Worm (Caenorhabditis elegans) whole organism, late embryonic: ENCODE results near the gene brap-2.

Source experiments
- C38D4.7 ChIP-seq: fragments of 200-800 bp; sonication (Bioruptor generic); optimal IDR thresholded peaks from 2 replicates; lab custom pipeline; 2018; ENCODE audit warnings: mild to moderate bottlenecking, missing genetic modification characterization, moderate library complexity, missing compliant biosample characterization
- K02D7.2 ChIP-seq: sonication (generic microtip); optimal IDR thresholded peaks from 2 replicates; lab custom pipeline; 2017; ENCODE audit warnings: mild to moderate bottlenecking, missing genetic modification characterization, missing compliant biosample characterization
- T23F11.4 ChIP-seq: fragments of 200-800 bp; sonication (Bioruptor generic); optimal IDR thresholded peaks from 2 replicates; lab custom pipeline; 2018; ENCODE audit warnings: mild to moderate bottlenecking, missing genetic modification characterization, missing compliant biosample characterization
- Y22D7AL.16 ChIP-seq: sonication (generic microtip); optimal IDR thresholded peaks from 2 replicates; lab custom pipeline; 2016; ENCODE audit warnings: missing genetic modification characterization, missing compliant biosample characterization
- ahr-1 ChIP-seq: sonication (generic microtip); optimal IDR thresholded peaks from 2 replicates; lab custom pipeline; 2016; ENCODE audit warnings: missing genetic modification characterization, missing compliant biosample characterization
- ceh-18 ChIP-seq: sonication (generic microtip); optimal IDR thresholded peaks from 2 replicates; lab custom pipeline; 2016; ENCODE audit warnings: missing genetic modification characterization, missing compliant biosample characterization
- ceh-19 ChIP-seq: fragments of 200-800 bp; sonication (Bioruptor generic); optimal IDR thresholded peaks from 2 replicates; lab custom pipeline; 2018; ENCODE audit warnings: mild to moderate bottlenecking, missing genetic modification characterization, missing compliant biosample characterization
- ceh-2 ChIP-seq: sonication (generic microtip); optimal IDR thresholded peaks from 2 replicates; lab custom pipeline; 2016; ENCODE audit warnings: missing genotype, missing genetic modification characterization, missing compliant biosample characterization
- ceh-24 ChIP-seq: sonication (generic microtip); optimal IDR thresholded peaks from 2 replicates; lab custom pipeline; 2016; ENCODE audit warnings: mild to moderate bottlenecking, missing genetic modification characterization, missing compliant biosample characterization
- ceh-30 ChIP-seq: fragments of 150-350 bp; optimal IDR thresholded peaks from 2 replicates; lab custom pipeline; 2014; ENCODE audit warnings: missing biosample characterization, missing genetic modification characterization
- ceh-31 ChIP-seq: sonication (generic microtip); optimal IDR thresholded peaks from 2 replicates; lab custom pipeline; 2016; ENCODE audit warnings: missing genetic modification characterization, missing compliant biosample characterization
- ceh-34 ChIP-seq: sonication (generic microtip); optimal IDR thresholded peaks from 2 replicates; lab custom pipeline; 2016; ENCODE audit warnings: mild to moderate bottlenecking, missing genetic modification characterization, missing compliant biosample characterization
- ceh-45 ChIP-seq: fragments of 200-800 bp; sonication (Bioruptor generic); IDR thresholded peaks from 2 replicates; pipeline ENCODE4 v1.3.6; 2022; ENCODE audit warnings: missing genetic modification reagents, missing genetic modification characterization, missing compliant biosample characterization
- ceh-9 ChIP-seq: sonication (generic microtip); optimal IDR thresholded peaks from 2 replicates; lab custom pipeline; 2016; ENCODE audit warnings: mild to moderate bottlenecking, missing genetic modification characterization, inconsistent platforms, missing compliant biosample characterization
- che-1 ChIP-seq: sonication (generic microtip); optimal IDR thresholded peaks from 2 replicates; lab custom pipeline; 2016; ENCODE audit warnings: mild to moderate bottlenecking, missing genetic modification characterization, missing compliant biosample characterization
- dmd-4 ChIP-seq: sonication (generic microtip); optimal IDR thresholded peaks from 2 replicates; lab custom pipeline; 2016; ENCODE audit warnings: borderline replicate concordance, missing genetic modification characterization, missing compliant biosample characterization
- dve-1 ChIP-seq: sonication (generic microtip); optimal IDR thresholded peaks from 2 replicates; lab custom pipeline; 2017; ENCODE audit warnings: antibody characterized with exemption, mild to moderate bottlenecking, missing genetic modification characterization, missing compliant biosample characterization
- elt-2 ChIP-seq: sonication (generic microtip); optimal IDR thresholded peaks from 2 replicates; lab custom pipeline; 2016; ENCODE audit warnings: missing genetic modification reagents, missing genetic modification characterization, missing compliant biosample characterization
- elt-4 ChIP-seq: sonication (generic microtip); optimal IDR thresholded peaks from 2 replicates; lab custom pipeline; 2016; ENCODE audit warnings: missing genetic modification characterization, missing compliant biosample characterization
- ets-4 ChIP-seq: sonication (generic microtip); optimal IDR thresholded peaks from 2 replicates; lab custom pipeline; 2016; ENCODE audit warnings: missing genetic modification characterization, missing compliant biosample characterization
- eyg-1 ChIP-seq: sonication (generic microtip); optimal IDR thresholded peaks from 2 replicates; lab custom pipeline; 2016; ENCODE audit warnings: missing genotype, missing genetic modification characterization, missing compliant biosample characterization
- fax-1 ChIP-seq: sonication (generic microtip); optimal IDR thresholded peaks from 2 replicates; lab custom pipeline; 2016; ENCODE audit warnings: missing genotype, missing genetic modification characterization, missing compliant biosample characterization
- fkh-6 ChIP-seq: sonication (generic microtip); optimal IDR thresholded peaks from 2 replicates; lab custom pipeline; 2016; ENCODE audit warnings: missing genetic modification characterization, missing compliant biosample characterization
- hlh-15 ChIP-seq: sonication (generic microtip); optimal IDR thresholded peaks from 2 replicates; lab custom pipeline; 2016; ENCODE audit warnings: missing genetic modification characterization, missing compliant biosample characterization
- hlh-6 ChIP-seq: sonication (generic microtip); optimal IDR thresholded peaks from 2 replicates; lab custom pipeline; 2016; ENCODE audit warnings: missing genotype, missing genetic modification characterization, missing compliant biosample characterization
- hlh-8 ChIP-seq: sonication (generic microtip); optimal IDR thresholded peaks from 2 replicates; lab custom pipeline; 2016; ENCODE audit warnings: missing genotype, missing genetic modification characterization, missing compliant biosample characterization
- lim-6 ChIP-seq: sonication (generic microtip); optimal IDR thresholded peaks from 2 replicates; lab custom pipeline; 2016; ENCODE audit warnings: missing genetic modification characterization, missing compliant biosample characterization
- lin-11 ChIP-seq: fragments of 200-800 bp; sonication (Bioruptor generic); optimal IDR thresholded peaks from 2 replicates; lab custom pipeline; 2018; ENCODE audit warnings: mild to moderate bottlenecking, missing genetic modification characterization, missing compliant biosample characterization
- mec-3 ChIP-seq: sonication (generic microtip); optimal IDR thresholded peaks from 2 replicates; lab custom pipeline; 2016; ENCODE audit warnings: borderline replicate concordance, missing genetic modification characterization, missing compliant biosample characterization
- nhr-11 ChIP-seq: fragments of 150-350 bp; optimal IDR thresholded peaks from 2 replicates; lab custom pipeline; 2014; ENCODE audit warnings: missing biosample characterization, missing genetic modification characterization
- npax-4 ChIP-seq: sonication (generic microtip); optimal IDR thresholded peaks from 2 replicates; lab custom pipeline; 2016; ENCODE audit warnings: missing genetic modification characterization, missing compliant biosample characterization
- odd-2 ChIP-seq: sonication (generic microtip); optimal IDR thresholded peaks from 2 replicates; lab custom pipeline; 2017; ENCODE audit warnings: antibody characterized with exemption, mild to moderate bottlenecking, missing genetic modification characterization, missing compliant biosample characterization
- pax-1 ChIP-seq: fragments of 150-350 bp; optimal IDR thresholded peaks from 2 replicates; lab custom pipeline; 2014; ENCODE audit warnings: missing biosample characterization, missing genetic modification characterization
- pha-2 ChIP-seq: sonication (generic microtip); optimal IDR thresholded peaks from 2 replicates; lab custom pipeline; 2017; ENCODE audit warnings: mild to moderate bottlenecking, missing genetic modification characterization, missing compliant biosample characterization
- pha-4 ChIP-seq: fragments of 150-350 bp; optimal IDR thresholded peaks from 2 replicates; lab custom pipeline; 2018; ENCODE audit warnings: missing biosample characterization, missing genetic modification reagents, missing genetic modification characterization
- pqm-1 ChIP-seq: sonication (generic microtip); optimal IDR thresholded peaks from 2 replicates; lab custom pipeline; 2016; ENCODE audit warnings: missing genetic modification characterization, missing compliant biosample characterization
- sox-2 ChIP-seq: fragments of 200-800 bp; sonication (Bioruptor generic); IDR thresholded peaks from 2 replicates; pipeline ENCODE4 v1.3.6; 2022; ENCODE audit warnings: missing genetic modification reagents, missing genetic modification characterization, missing compliant biosample characterization
- sox-4 ChIP-seq: sonication (generic microtip); optimal IDR thresholded peaks from 2 replicates; lab custom pipeline; 2017; ENCODE audit warnings: mild to moderate bottlenecking, missing genetic modification characterization, inconsistent platforms, missing compliant biosample characterization
- syd-9 ChIP-seq: sonication (generic microtip); optimal IDR thresholded peaks from 2 replicates; lab custom pipeline; 2016; ENCODE audit warnings: mild to moderate bottlenecking, missing genetic modification characterization, moderate library complexity, missing compliant biosample characterization
- ttx-3 ChIP-seq: sonication (generic microtip); optimal IDR thresholded peaks from 2 replicates; lab custom pipeline; 2016; ENCODE audit warnings: missing genetic modification reagents, missing genetic modification characterization, missing compliant biosample characterization
- unc-3 ChIP-seq, 2 experiments: fragments of 200-800 bp in 1 of 2; sonication (Bioruptor generic) in 1 of 2; sonication (generic microtip) in 1 of 2; conservative IDR thresholded peaks in 1 of 2; optimal IDR thresholded peaks in 1 of 2; 2 replicates each; pipeline versions ENCODE4 v1.3.6 to Lab custom; 2016 to 2022; ENCODE audit warnings: missing compliant biosample characterization in 2 of 2, missing genetic modification characterization in 2 of 2, missing genetic modification reagents in 1 of 2
- zip-5 ChIP-seq: sonication (generic microtip); optimal IDR thresholded peaks from 2 replicates; lab custom pipeline; 2016; ENCODE audit warnings: missing genetic modification characterization, missing compliant biosample characterization
- ztf-16 ChIP-seq: sonication (generic microtip); optimal IDR thresholded peaks from 2 replicates; lab custom pipeline; 2017; ENCODE audit warnings: missing genetic modification characterization, missing compliant biosample characterization

The brap-2 gene

ce11 chrII:5358137-5358745 lies 34.7 kb downstream of the brap-2 start, which contains the start of the genes F09E5.11 and bmy-1 (continued):
- TF ChIP-seq ttx-3 (tag; lab: Kevin White, UChicago) (peak; percentile 7), sox-4 (tag; lab: Kevin White, UChicago) (no peak), dve-1 (tag; lab: Kevin White, UChicago) (no peak), ceh-30 (tag; lab: Kevin White, UChicago) (no peak), hlh-6 (tag; lab: Kevin White, UChicago) (peak; percentile 53), hlh-15 (tag; lab: Kevin White, UChicago) (peak; percentile 27), pqm-1 (no peak), ceh-24 (tag; lab: Kevin White, UChicago) (no peak), elt-4 (tag; lab: Kevin White, UChicago) (no peak), lin-11 (tag; lab: Kevin White, UChicago) (no peak), syd-9 (tag; lab: Kevin White, UChicago) (peak; percentile 20), npax-4 (no peak), C38D4.7 (GFP tag; lab: Kevin White, UChicago) (no peak), pha-2 (tag; lab: Kevin White, UChicago) (no peak), fax-1 (tag; lab: Kevin White, UChicago) (peak; percentile 61), T23F11.4 (GFP tag; lab: Kevin White, UChicago) (no peak), ceh-9 (tag; lab: Kevin White, UChicago) (no peak), ceh-19 (GFP tag; lab: Kevin White, UChicago) (no peak), ets-4 (tag; lab: Kevin White, UChicago) (peak; percentile 94), elt-2 (tag; lab: Kevin White, UChicago) (peak; percentile 98), ceh-18 (tag; lab: Kevin White, UChicago) (peak; percentile 55), che-1 (tag; lab: Kevin White, UChicago) (no peak), unc-3 (GFP tag; conservative IDR thresholded peaks at IDR 0.05; lab: Robert Waterston, UW) (no peak), unc-3 (tag; optimal IDR thresholded peaks at IDR 0.05; lab: Kevin White, UChicago) (peak; percentile 28), hlh-8 (tag; lab: Kevin White, UChicago) (peak; percentile 63), ceh-31 (peak; percentile 97), ceh-2 (tag; lab: Kevin White, UChicago) (peak; percentile 95), mec-3 (peak; percentile 85), K02D7.2 (tag; lab: Kevin White, UChicago) (no peak), sox-2 (GFP tag; lab: Robert Waterston, UW) (no peak), nhr-11 (no peak), ceh-34 (tag; lab: Kevin White, UChicago) (peak; percentile 62), Y22D7AL.16 (tag; lab: Kevin White, UChicago) (no peak), fkh-6 (tag; lab: Kevin White, UChicago) (peak; percentile 67), pax-1 (tag; lab: Kevin White, UChicago) (no peak), pha-4 (tag; lab: Kevin White, UChicago) (no peak)
- TF ChIP-seq, all 69 proteins: peak for 35

- TF ChIP-seq dmd-4 (tag; lab: Kevin White, UChicago), result no peak
- no peak for TF ChIP-seq hlh-8 (tag; lab: Kevin White, UChicago)
- TF ChIP-seq ets-4 (tag; lab: Kevin White, UChicago), result no peak
- TF ChIP-seq pax-1 (tag; lab: Kevin White, UChicago), result no peak
- no peak for TF ChIP-seq ceh-18 (tag; lab: Kevin White, UChicago)
- no peak for TF ChIP-seq odd-2
- no peak for TF ChIP-seq ceh-45 (GFP tag; lab: Robert Waterston, UW)
- TF ChIP-seq eyg-1 (tag; lab: Kevin White, UChicago), result no peak
- TF ChIP-seq ahr-1 (tag; lab: Kevin White, UChicago), result no peak
- no peak for TF ChIP-seq zip-5 (tag; lab: Kevin White, UChicago)
- no peak for TF ChIP-seq lim-6 (tag; lab: Kevin White, UChicago)
- TF ChIP-seq ztf-16 (tag; lab: Kevin White, UChicago), result no peak
Measured at ce11 chrII:5355384-5355783, 37.6 kb downstream of the brap-2 start, which contains the start of gene srg-69. Gene srg-69, plus strand, starts transcription at chrII:5355684.
